Worm (Caenorhabditis elegans) whole organism, L4/young adult: Measurements from ENCODE around the gene F41C6.4.
"Not testable (repeated sequence)": the region's sequence is repeated elsewhere in the genome, so short reads cannot be mapped to it uniquely, and the experiment has no call there.

ENCODE experiments used
- W03F9.2 ChIP-seq: fragments of 150-350 bp; optimal IDR thresholded peaks from 2 replicates; lab custom pipeline; 2014; ENCODE audit warnings: missing biosample characterization, missing genetic modification characterization
- dao-5 ChIP-seq: sonication (generic microtip); optimal IDR thresholded peaks from 2 replicates; lab custom pipeline; 2016; ENCODE audit warnings: missing genotype, missing genetic modification characterization, moderate library complexity, missing compliant biosample characterization
- him-1 ChIP-seq: sonication (generic microtip); optimal IDR thresholded peaks from 2 replicates; lab custom pipeline; 2016; ENCODE audit warnings: missing genotype, missing genetic modification reagents, missing genetic modification characterization, missing compliant biosample characterization

- TF ChIP-seq him-1, W03F9.2, dao-5 (tag; lab: Kevin White, UChicago): not testable (repeated sequence)
Measured at ce11 chrX:6868669-6869068, 6.0 kb downstream of the F41C6.4 start, which contains the start of gene C53B7.6.
